Worm (Caenorhabditis elegans) whole organism, mixed stage, embryonic: Measurements from ENCODE around the gene F08F1.4.

Source experiments
- bed-3 ChIP-seq: fragments of 200-800 bp; sonication (Bioruptor generic); optimal IDR thresholded peaks from 3 replicates; lab custom pipeline; 2018; ENCODE audit warnings: mild to moderate bottlenecking, missing genetic modification characterization, moderate library complexity, missing compliant biosample characterization
- blmp-1 ChIP-seq: fragments of 150-350 bp; optimal IDR thresholded peaks from 2 replicates; lab custom pipeline; 2014; ENCODE audit warnings: missing biosample characterization, missing genetic modification characterization
- ceh-39 ChIP-seq: fragments of 150-350 bp; optimal IDR thresholded peaks from 2 replicates; lab custom pipeline; 2014; ENCODE audit warnings: missing biosample characterization, missing genetic modification characterization
- drap-1 ChIP-seq: fragments of 200-800 bp; sonication (Bioruptor generic); optimal IDR thresholded peaks from 3 replicates; lab custom pipeline; 2018; ENCODE audit warnings: mild to moderate bottlenecking, missing genetic modification characterization, missing compliant biosample characterization
- elt-1 ChIP-seq: sonication (generic microtip); optimal IDR thresholded peaks from 2 replicates; lab custom pipeline; 2017; ENCODE audit warnings: missing genetic modification characterization, mild to moderate bottlenecking, missing compliant biosample characterization, antibody characterized with exemption, moderate library complexity, borderline replicate concordance; ENCODE audit not compliant: insufficient read depth
- nhr-237 ChIP-seq: fragments of 150-350 bp; optimal IDR thresholded peaks from 2 replicates; lab custom pipeline; 2014; ENCODE audit warnings: missing biosample characterization, missing genetic modification characterization
- sptf-1 ChIP-seq: sonication (generic microtip); optimal IDR thresholded peaks from 2 replicates; lab custom pipeline; 2017; ENCODE audit warnings: mild to moderate bottlenecking, missing genetic modification characterization, moderate library complexity, missing compliant biosample characterization
- unc-39 ChIP-seq: fragments of 150-350 bp; optimal IDR thresholded peaks from 2 replicates; lab custom pipeline; 2014; ENCODE audit warnings: missing biosample characterization, missing genetic modification characterization
- unc-62 ChIP-seq: fragments of 150-350 bp; optimal IDR thresholded peaks from 2 replicates; lab custom pipeline; 2014; ENCODE audit warnings: missing biosample characterization, missing genetic modification reagents, missing genetic modification characterization
- ztf-11 ChIP-seq: fragments of 150-350 bp; optimal IDR thresholded peaks from 2 replicates; lab custom pipeline; 2014; ENCODE audit warnings: missing biosample characterization, missing genetic modification characterization

DNA sequence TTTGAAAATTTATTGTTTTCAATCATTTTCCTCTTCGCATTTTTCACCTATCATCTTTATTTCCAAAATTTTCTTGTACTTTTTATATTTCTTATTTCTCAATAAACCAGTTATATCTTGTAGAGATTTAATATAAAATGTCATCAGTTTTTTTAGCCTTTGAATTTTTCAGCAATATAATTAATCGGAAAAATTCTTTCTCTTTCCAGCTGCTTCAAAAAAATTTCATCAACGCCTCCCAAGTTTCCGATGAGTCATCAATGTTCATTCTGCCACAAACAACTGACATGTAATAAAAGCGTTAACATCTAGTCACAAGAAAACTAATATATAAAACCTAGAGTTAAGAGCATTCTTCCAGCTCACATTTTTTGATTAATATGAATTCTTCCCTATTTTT lies at the start of gene F08F1.4:
- TF ChIP-seq sptf-1 (tag; lab: Kevin White, UChicago) (no peak), blmp-1 (no peak), nhr-237 (tag; lab: Kevin White, UChicago) (no peak), unc-62 (no peak), bed-3 (no peak), elt-1 (no peak), ztf-11 (tag; lab: Kevin White, UChicago) (no peak), ceh-39 (no peak), unc-39 (tag; lab: Kevin White, UChicago) (no peak), drap-1 (GFP tag; lab: Kevin White, UChicago) (no peak)
